Fruit fly (Drosophila melanogaster): Measurements from ENCODE around the gene CG13622.

DNA sequence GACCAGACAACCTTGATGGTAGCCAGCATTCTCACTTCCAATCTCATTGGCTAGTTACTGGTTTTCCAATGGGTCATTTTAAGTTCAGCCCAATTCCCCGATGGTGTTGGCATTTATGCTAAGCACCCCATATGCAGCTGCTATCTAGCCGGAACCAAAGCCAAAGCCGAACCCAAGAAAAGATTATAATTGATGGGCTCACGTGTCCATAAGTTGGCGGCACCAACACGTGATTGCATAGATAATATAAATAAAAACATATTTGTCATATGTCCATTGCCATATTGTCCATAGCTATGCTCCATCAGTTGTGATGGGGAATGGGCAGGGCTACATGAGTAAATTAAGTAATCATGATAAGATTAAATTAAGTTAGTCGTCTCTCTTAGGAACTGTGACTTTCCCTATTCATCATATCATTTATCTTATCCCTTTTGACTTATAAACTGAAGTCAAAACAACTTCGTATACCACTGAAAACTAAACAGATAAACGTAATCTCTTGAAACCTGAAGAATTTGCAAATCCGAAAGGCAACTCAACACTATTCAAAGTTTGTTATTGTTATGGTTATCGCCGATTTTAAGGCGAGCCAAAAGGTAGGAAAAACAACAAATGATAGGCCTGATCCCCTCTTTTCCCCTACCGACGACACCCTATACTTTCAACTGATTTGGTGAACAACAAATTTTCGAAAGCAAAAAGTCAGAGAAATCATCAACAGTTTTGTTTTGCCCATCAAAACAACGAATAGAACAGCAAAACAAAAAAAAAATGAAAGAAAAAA, 39.8 kb upstream of the CG13622 start:
- no peak for TF ChIP-seq CG12768 (GFP tag; optimal IDR thresholded peaks at IDR 0.05)
- peak; percentile 25 for TF ChIP-seq cic (GFP tag; optimal IDR thresholded peaks at IDR 0.05)
- TF ChIP-seq CG11617 (GFP tag; optimal IDR thresholded peaks at IDR 0.05) = no peak
- TF ChIP-seq Hr96 (GFP tag; optimal IDR thresholded peaks at IDR 0.05) = no peak
- no peak for TF ChIP-seq tj (GFP tag; optimal IDR thresholded peaks at IDR 0.05)
- TF ChIP-seq Mnt (GFP tag; optimal IDR thresholded peaks at IDR 0.05) = no peak
- TF ChIP-seq bab1 (GFP tag; optimal IDR thresholded peaks at IDR 0.05) = no peak
